Fruit fly (Drosophila melanogaster) whole organism, embryonic: ENCODE data around the gene Cby.

Source experiments
- CG10147 ChIP-seq: fragments of 200-800 bp; sonication (Bioruptor generic); optimal IDR thresholded peaks from 2 replicates; lab custom pipeline; 2019; ENCODE audit warnings: missing biosample characterization, mild to moderate bottlenecking, missing genetic modification characterization, moderate library complexity
- CG10431 ChIP-seq: fragments of 200-800 bp; sonication (Bioruptor generic); optimal IDR thresholded peaks from 3 replicates; lab custom pipeline; 2018; ENCODE audit warnings: missing biosample characterization, mild to moderate bottlenecking, missing genetic modification characterization
- CG10654 ChIP-seq: fragments of 200-800 bp; sonication (Bioruptor generic); optimal IDR thresholded peaks from 2 replicates; lab custom pipeline; 2016; ENCODE audit warnings: missing biosample characterization, missing genetic modification characterization
- CG11398 ChIP-seq: fragments of 200-800 bp; sonication (Bioruptor generic); optimal IDR thresholded peaks from 2 replicates; lab custom pipeline; 2016; ENCODE audit warnings: missing biosample characterization, missing genetic modification characterization
- CG11723 ChIP-seq: fragments of 200-800 bp; sonication (Bioruptor generic); optimal IDR thresholded peaks from 2 replicates; lab custom pipeline; 2017; ENCODE audit warnings: missing biosample characterization, mild to moderate bottlenecking, missing genetic modification characterization
- CG12104 ChIP-seq: fragments of 200-800 bp; sonication (Bioruptor generic); optimal IDR thresholded peaks from 3 replicates; lab custom pipeline; 2016; ENCODE audit warnings: missing biosample characterization, missing genetic modification characterization
- CG12155 ChIP-seq: fragments of 200-800 bp; sonication (Bioruptor generic); optimal IDR thresholded peaks from 3 replicates; lab custom pipeline; 2016; ENCODE audit warnings: missing biosample characterization, missing genetic modification characterization
- CG1233 ChIP-seq: fragments of 200-800 bp; sonication (Bioruptor generic); optimal IDR thresholded peaks from 4 replicates; lab custom pipeline; 2018; ENCODE audit warnings: missing biosample characterization, mild to moderate bottlenecking, missing genetic modification characterization
- CG13296 ChIP-seq: fragments of 200-800 bp; sonication (Bioruptor generic); optimal IDR thresholded peaks from 3 replicates; lab custom pipeline; 2018; ENCODE audit warnings: missing biosample characterization, mild to moderate bottlenecking, missing genetic modification characterization
- CG16779 ChIP-seq: fragments of 200-800 bp; sonication (Bioruptor generic); IDR thresholded peaks from 2 replicates; pipeline ENCODE4 v1.3.6; 2022; ENCODE audit warnings: missing biosample characterization, missing genetic modification characterization
- CG16815 ChIP-seq: fragments of 200-800 bp; sonication (Bioruptor generic); optimal IDR thresholded peaks from 3 replicates; lab custom pipeline; 2017; ENCODE audit warnings: missing biosample characterization, mild to moderate bottlenecking, missing genetic modification characterization
- CG18476 ChIP-seq: fragments of 200-800 bp; sonication (Bioruptor generic); optimal IDR thresholded peaks from 2 replicates; lab custom pipeline; 2016; ENCODE audit warnings: missing biosample characterization, mild to moderate bottlenecking, missing genetic modification characterization
- CG2116 ChIP-seq: fragments of 200-800 bp; sonication (Bioruptor generic); optimal IDR thresholded peaks from 3 replicates; lab custom pipeline; 2018; ENCODE audit warnings: missing biosample characterization, mild to moderate bottlenecking, missing genetic modification characterization
- CG30431 ChIP-seq: fragments of 200-800 bp; sonication (Bioruptor generic); optimal IDR thresholded peaks from 2 replicates; lab custom pipeline; 2017; ENCODE audit warnings: missing biosample characterization, missing genetic modification characterization
- CG32532 ChIP-seq: fragments of 200-800 bp; sonication (Bioruptor generic); IDR thresholded peaks from 2 replicates; pipeline ENCODE4 v1.3.6; 2022; ENCODE audit warnings: missing biosample characterization, missing genetic modification characterization
- CG42726 ChIP-seq: fragments of 200-800 bp; sonication (Bioruptor generic); IDR thresholded peaks from 2 replicates; pipeline ENCODE4 v1.3.6; 2022; ENCODE audit warnings: missing biosample characterization, missing genetic modification characterization; ENCODE audit not compliant: partially characterized antibody
- CG4282 ChIP-seq: fragments of 200-800 bp; sonication (Bioruptor generic); optimal IDR thresholded peaks from 2 replicates; lab custom pipeline; 2016; ENCODE audit warnings: missing biosample characterization, missing genetic modification characterization
- CG4730 ChIP-seq: fragments of 200-800 bp; sonication (Bioruptor generic); IDR thresholded peaks from 2 replicates; pipeline ENCODE4 v1.3.6; 2022; ENCODE audit warnings: missing biosample characterization, missing genetic modification characterization
- CG6272 ChIP-seq: fragments of 200-800 bp; sonication (Bioruptor generic); IDR thresholded peaks from 2 replicates; pipeline ENCODE4 v1.3.6; 2022; ENCODE audit warnings: missing biosample characterization, missing genetic modification characterization
- CG6654 ChIP-seq: fragments of 200-800 bp; sonication (Bioruptor generic); optimal IDR thresholded peaks from 2 replicates; lab custom pipeline; 2017; ENCODE audit warnings: missing biosample characterization, mild to moderate bottlenecking, missing genetic modification characterization
- CG6689 ChIP-seq: fragments of 200-800 bp; sonication (Bioruptor generic); IDR thresholded peaks from 2 replicates; pipeline ENCODE4 v1.3.6; 2022; ENCODE audit warnings: missing biosample characterization, missing genetic modification characterization
- CG7271 ChIP-seq: fragments of 200-800 bp; sonication (Bioruptor generic); optimal IDR thresholded peaks from 2 replicates; lab custom pipeline; 2018; ENCODE audit warnings: missing biosample characterization, mild to moderate bottlenecking, missing genetic modification characterization, moderate library complexity
- CG7786 ChIP-seq: fragments of 200-800 bp; sonication (Bioruptor generic); optimal IDR thresholded peaks from 2 replicates; lab custom pipeline; 2016; ENCODE audit warnings: missing biosample characterization, missing genetic modification characterization
- CG8478 ChIP-seq: fragments of >200 bp; optimal IDR thresholded peaks from 2 replicates; lab custom pipeline; 2018
- CG8924 ChIP-seq: fragments of 200-800 bp; optimal IDR thresholded peaks from 3 replicates; lab custom pipeline; 2019; ENCODE audit warnings: missing biosample characterization, mild to moderate bottlenecking, missing genetic modification characterization, moderate library complexity
- D19A ChIP-seq: fragments of 200-800 bp; optimal IDR thresholded peaks from 3 replicates; lab custom pipeline; 2019; ENCODE audit warnings: missing biosample characterization, mild to moderate bottlenecking, missing genetic modification characterization, moderate library complexity
- Elba2 ChIP-seq: fragments of 200-800 bp; sonication (Bioruptor generic); optimal IDR thresholded peaks from 3 replicates; lab custom pipeline; 2016; ENCODE audit warnings: missing biosample characterization, missing genetic modification characterization
- Hmr ChIP-seq: fragments of 200-800 bp; sonication (Bioruptor generic); optimal IDR thresholded peaks from 3 replicates; lab custom pipeline; 2017; ENCODE audit warnings: mild to moderate bottlenecking, missing biosample characterization, missing genetic modification reagents, missing genetic modification characterization
- Hsf ChIP-seq: fragments of 200-800 bp; sonication (Bioruptor generic); optimal IDR thresholded peaks from 3 replicates; lab custom pipeline; 2016; ENCODE audit warnings: missing biosample characterization, missing genetic modification characterization
- Poxn ChIP-seq: fragments of 200-800 bp; sonication (Bioruptor generic); IDR thresholded peaks from 2 replicates; pipeline ENCODE4 v1.3.6; 2022; ENCODE audit warnings: missing biosample characterization, missing genetic modification characterization
- Sox102F ChIP-seq: fragments of 200-800 bp; sonication (Bioruptor generic); optimal IDR thresholded peaks from 2 replicates; lab custom pipeline; 2018; ENCODE audit warnings: missing biosample characterization, mild to moderate bottlenecking, missing genetic modification characterization, moderate library complexity
- Ssrp ChIP-seq: fragments of 200-800 bp; sonication (Bioruptor generic); optimal IDR thresholded peaks from 2 replicates; lab custom pipeline; 2018; ENCODE audit warnings: missing biosample characterization, mild to moderate bottlenecking, missing genetic modification characterization, moderate library complexity
- YL-1 ChIP-seq: fragments of 200-800 bp; sonication (Bioruptor generic); optimal IDR thresholded peaks from 3 replicates; lab custom pipeline; 2017; ENCODE audit warnings: missing biosample characterization, mild to moderate bottlenecking, missing genetic modification characterization
- ems ChIP-seq: fragments of 200-800 bp; sonication (Bioruptor generic); optimal IDR thresholded peaks from 3 replicates; lab custom pipeline; 2016; ENCODE audit warnings: missing biosample characterization, missing genetic modification characterization
- her ChIP-seq: fragments of 200-800 bp; sonication (Bioruptor generic); optimal IDR thresholded peaks from 2 replicates; lab custom pipeline; 2016; ENCODE audit warnings: missing biosample characterization, missing genetic modification characterization
- kay ChIP-seq: fragments of 200-800 bp; sonication (Bioruptor generic); optimal IDR thresholded peaks from 2 replicates; lab custom pipeline; 2016; ENCODE audit warnings: missing biosample characterization, missing genetic modification characterization
- lmd ChIP-seq: fragments of 200-800 bp; sonication (Bioruptor generic); IDR thresholded peaks from 2 replicates; pipeline ENCODE4 v1.3.6; 2022; ENCODE audit warnings: missing biosample characterization, missing genetic modification characterization
- onecut ChIP-seq: fragments of 200-800 bp; sonication (Bioruptor generic); IDR thresholded peaks from 2 replicates; pipeline ENCODE4 v1.3.6; 2022; ENCODE audit warnings: missing biosample characterization, missing genetic modification characterization
- pan ChIP-seq, 4 experiments: fragments of >200 bp in 3 of 4; fragments of 200-800 bp in 1 of 4; sonication (Bioruptor generic) in 1 of 4; optimal IDR thresholded peaks in 3 of 4; IDR thresholded peaks in 1 of 4; 2 replicates each; pipeline versions ENCODE4 v1.3.6 to Lab custom; 2017 to 2022; ENCODE audit warnings: missing biosample characterization in 2 of 4, missing genetic modification characterization in 2 of 4, mixed read lengths in 1 of 4
- run ChIP-seq: fragments of 200-800 bp; sonication (Bioruptor generic); optimal IDR thresholded peaks from 3 replicates; lab custom pipeline; 2018; ENCODE audit warnings: missing biosample characterization, mild to moderate bottlenecking, missing genetic modification characterization
- sens ChIP-seq: fragments of 200-800 bp; sonication (Bioruptor generic); peaks from one replicate; lab custom pipeline; 2016; ENCODE audit warnings: missing biosample characterization, missing genetic modification characterization
- sens-2 ChIP-seq: fragments of 200-800 bp; sonication (Bioruptor generic); IDR thresholded peaks from 2 replicates; pipeline ENCODE4 v1.3.6; 2022; ENCODE audit warnings: missing biosample characterization, missing genetic modification characterization
- slp2 ChIP-seq: fragments of 200-800 bp; sonication (Bioruptor generic); optimal IDR thresholded peaks from 2 replicates; lab custom pipeline; 2016; ENCODE audit warnings: missing biosample characterization, missing genetic modification characterization
- tgo ChIP-seq: fragments of 200-800 bp; sonication (Bioruptor generic); IDR thresholded peaks from 3 replicates; pipeline ENCODE4 v1.3.6; 2022; ENCODE audit warnings: missing biosample characterization, missing genetic modification characterization
- trem ChIP-seq: fragments of 200-800 bp; optimal IDR thresholded peaks from 3 replicates; lab custom pipeline; 2019; ENCODE audit warnings: missing biosample characterization, mild to moderate bottlenecking, missing genetic modification characterization, moderate library complexity
- tup ChIP-seq: fragments of 200-800 bp; sonication (Bioruptor generic); optimal IDR thresholded peaks from 2 replicates; lab custom pipeline; 2016; ENCODE audit warnings: missing biosample characterization, mild to moderate bottlenecking, missing genetic modification characterization, moderate library complexity
- twi ChIP-seq: fragments of 200-800 bp; optimal IDR thresholded peaks from 2 replicates; lab custom pipeline; 2019; ENCODE audit warnings: missing biosample characterization, mild to moderate bottlenecking, missing genetic modification characterization, moderate library complexity
- unpg ChIP-seq: fragments of 200-800 bp; sonication (Bioruptor generic); optimal IDR thresholded peaks from 3 replicates; lab custom pipeline; 2018; ENCODE audit warnings: missing biosample characterization, mild to moderate bottlenecking, missing genetic modification characterization, moderate library complexity
- z ChIP-seq: fragments of 200-800 bp; sonication (Bioruptor generic); IDR thresholded peaks from 3 replicates; pipeline ENCODE4 v1.3.6; 2022; ENCODE audit warnings: missing biosample characterization, missing genetic modification characterization

Gene Cby

DNA sequence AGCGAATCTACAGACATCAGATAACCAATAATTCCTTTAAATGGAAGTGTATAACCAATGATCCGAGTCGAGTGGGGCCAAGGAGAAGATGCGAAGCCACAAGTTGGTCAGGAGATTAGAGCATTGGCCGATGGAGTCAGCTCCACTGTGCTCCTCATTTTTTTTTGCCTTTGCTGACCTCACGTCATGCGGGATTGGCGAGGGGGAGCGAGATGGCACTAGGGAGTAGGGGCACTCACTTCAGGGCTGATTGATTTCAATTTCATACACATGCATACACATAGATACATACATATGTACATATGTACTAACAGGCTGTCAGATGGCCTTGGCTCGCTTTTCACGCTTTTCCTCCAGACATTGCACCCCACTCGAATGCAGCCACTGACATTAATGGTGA lies 19.5 kb upstream of the Cby start:
- TF ChIP-seq CG16779 (GFP tag; lab: Robert Waterston, UW), result 0 out of 2 replicates have a peak, but pooled peaks have one; percentile 14
- TF ChIP-seq D19A (tag; lab: Kevin White, UChicago), result no peak
- TF ChIP-seq sens (GFP tag; lab: Kevin White, UChicago), result peak; percentile 50
- TF ChIP-seq CG30431, result no peak

DNA sequence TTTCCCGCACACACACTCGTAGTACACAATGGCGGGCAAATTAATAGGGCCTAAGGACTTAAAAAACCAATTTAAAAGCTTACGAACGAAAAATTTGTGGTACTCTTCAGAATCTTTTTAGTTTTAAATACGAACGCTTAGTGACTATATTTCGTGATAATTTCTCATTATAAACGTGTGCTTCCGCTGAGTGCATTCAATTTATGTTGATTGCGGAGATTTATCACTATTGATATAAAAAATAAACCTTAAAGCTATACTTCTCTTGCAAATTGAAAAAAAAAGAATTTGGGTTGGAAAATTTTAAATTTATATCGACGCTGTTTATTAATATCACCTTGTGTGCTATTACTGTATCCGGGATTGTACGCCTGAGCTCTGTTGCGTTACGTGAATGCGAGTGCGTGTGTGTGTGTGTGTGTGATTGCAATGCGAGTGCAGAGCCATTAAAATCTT lies 18.8 kb upstream of the Cby start:
- no peak for TF ChIP-seq YL-1 (GFP tag; lab: Kevin White, UChicago)
- TF ChIP-seq Elba2, result peak; percentile 45
- peak; percentile 73 for TF ChIP-seq Hsf (GFP tag; lab: Kevin White, UChicago)
- peak; percentile 51 for TF ChIP-seq CG7271 (tag; lab: Kevin White, UChicago)
- peak; percentile 62 for TF ChIP-seq CG18476 (GFP tag; lab: Kevin White, UChicago)
- TF ChIP-seq CG11398 (GFP tag; lab: Kevin White, UChicago), result peak; percentile 7
- peak; percentile 72 for TF ChIP-seq unpg
- TF ChIP-seq lmd (GFP tag; lab: Robert Waterston, UW), result peak; percentile 50
- TF ChIP-seq CG16815 (GFP tag; lab: Kevin White, UChicago), result peak; percentile 63
- TF ChIP-seq CG11723 (GFP tag; lab: Kevin White, UChicago), result peak; percentile 51
- TF ChIP-seq onecut (GFP tag; lab: Robert Waterston, UW), result 0 out of 2 replicates have a peak, but pooled peaks have one; percentile 33
- TF ChIP-seq CG6654, result peak; percentile 51
- peak; percentile 76 for TF ChIP-seq CG1233
- no peak for TF ChIP-seq CG4282
- TF ChIP-seq CG6272 (GFP tag; lab: Robert Waterston, UW), result no peak
- TF ChIP-seq tgo (GFP tag; lab: Robert Waterston, UW), result peak; percentile 59; the same call in 2 of the 3 replicates
- no peak for TF ChIP-seq sens-2 (GFP tag; lab: Robert Waterston, UW)
- TF ChIP-seq her (GFP tag; lab: Kevin White, UChicago), result peak; percentile 28
- peak; percentile 20 for TF ChIP-seq CG2116 (GFP tag; lab: Kevin White, UChicago)
- TF ChIP-seq Ssrp (tag; lab: Kevin White, UChicago), result peak; percentile 73
- TF ChIP-seq CG6689 (GFP tag; lab: Robert Waterston, UW), result peak; percentile 79
- TF ChIP-seq CG12155, result peak; percentile 30
- no peak for TF ChIP-seq pan (optimal IDR thresholded peaks at IDR 0.05; lab: Kevin White, UChicago)
- peak in 1 of 2 experiments; percentile 35 for TF ChIP-seq pan (GFP tag; optimal IDR thresholded peaks at IDR 0.05 in 1 of 2, IDR thresholded peaks at IDR 0.05 in 1 of 2)
- TF ChIP-seq twi (tag; lab: Kevin White, UChicago), result no peak
- TF ChIP-seq CG8478 (lab: Kevin White, UChicago), result no peak
- no peak for TF ChIP-seq CG4730 (GFP tag; lab: Robert Waterston, UW)
- peak; percentile 43; the same call in 1 of the 2 replicates for TF ChIP-seq CG32532 (GFP tag; lab: Robert Waterston, UW)
- peak; percentile 0 for TF ChIP-seq CG10431 (GFP tag; lab: Kevin White, UChicago)
- peak; percentile 49 for TF ChIP-seq slp2
- peak; percentile 55 for TF ChIP-seq Hmr (GFP tag; lab: Kevin White, UChicago)
- TF ChIP-seq CG13296, result peak; percentile 44
- peak; percentile 29 for TF ChIP-seq CG10654
- peak; percentile 0 for TF ChIP-seq run (tag; lab: Kevin White, UChicago)
- no peak for TF ChIP-seq z (GFP tag; lab: Robert Waterston, UW)
- peak; percentile 42 for TF ChIP-seq CG7786
- TF ChIP-seq CG10147 (GFP tag; lab: Kevin White, UChicago), result peak; percentile 64
- peak; percentile 65 for TF ChIP-seq ems (GFP tag; lab: Kevin White, UChicago)
- peak; percentile 84 for TF ChIP-seq CG8924 (tag; lab: Kevin White, UChicago)
- TF ChIP-seq kay (GFP tag; lab: Kevin White, UChicago), result no peak
- no peak for TF ChIP-seq Poxn
- TF ChIP-seq tup, result no peak
- peak; percentile 65 for TF ChIP-seq Sox102F (GFP tag; lab: Kevin White, UChicago)
- no peak for TF ChIP-seq CG42726 (GFP tag; lab: Robert Waterston, UW)
- TF ChIP-seq trem (tag; lab: Kevin White, UChicago), result peak; percentile 74
- peak; percentile 79 for TF ChIP-seq CG12104
